Fruit fly (Drosophila melanogaster): ENCODE data around the gene CG7950.

CG7950 gene

dm6 chr3R:30056592-30057135 lies at the start of gene CG7950, which contains the start of gene Rpp14a (continued):
- TF ChIP-seq sr (GFP tag; IDR thresholded peaks at IDR 0.05) (no peak), br (optimal IDR thresholded peaks at IDR 0.05) (no peak), stwl (tag; optimal IDR thresholded peaks at IDR 0.05) (peak; percentile 26), trh (GFP tag; optimal IDR thresholded peaks at IDR 0.05) (peak; percentile 64), lbe (GFP tag; optimal IDR thresholded peaks at IDR 0.05) (peak; percentile 87), Max (GFP tag; optimal IDR thresholded peaks at IDR 0.05) (peak; percentile 75), CG5180 (GFP tag; optimal IDR thresholded peaks at IDR 0.05) (no peak), Nf-YA (GFP tag; IDR thresholded peaks at IDR 0.05) (no peak), zfh2 (GFP tag; optimal IDR thresholded peaks at IDR 0.05) (peak; percentile 89), wek (GFP tag; optimal IDR thresholded peaks at IDR 0.05) (no peak), D (optimal IDR thresholded peaks at IDR 0.05) (no peak), D (GFP tag; optimal IDR thresholded peaks at IDR 0.05) (no peak), CG31365 (tag; optimal IDR thresholded peaks at IDR 0.05) (no peak), Lhr (GFP tag; optimal IDR thresholded peaks at IDR 0.05) (peak; percentile 48), usp (GFP tag; optimal IDR thresholded peaks at IDR 0.05) (no peak), Oaz (GFP tag; IDR thresholded peaks at IDR 0.05) (0 out of 2 replicates have a peak, but pooled peaks have one; percentile 33), CG7271 (tag; optimal IDR thresholded peaks at IDR 0.05) (no peak), CG3163 (GFP tag; optimal IDR thresholded peaks at IDR 0.05) (peak; percentile 59), nerfin-2 (GFP tag; IDR thresholded peaks at IDR 0.05; ENCODE audit: partially characterized antibody) (no peak), Med (GFP tag) (peak; percentile 97), pan (optimal IDR thresholded peaks at IDR 0.05) (no peak), pan (GFP tag; optimal IDR thresholded peaks at IDR 0.05 in 1 of 2, IDR thresholded peaks at IDR 0.05 in 1 of 2) (peak in 1 of 2 experiments; percentile 79), Gug (GFP tag; IDR thresholded peaks at IDR 0.05) (peak; percentile 49; the same call in 1 of the 4 replicates), CG9215 (GFP tag; IDR thresholded peaks at IDR 0.05) (peak; percentile 55), CG12104 (GFP tag; optimal IDR thresholded peaks at IDR 0.05) (no peak), CG15601 (tag; optimal IDR thresholded peaks at IDR 0.05) (peak; percentile 69), danr (GFP tag; IDR thresholded peaks at IDR 0.05) (peak; percentile 54), CG6689 (GFP tag; IDR thresholded peaks at IDR 0.05) (peak; percentile 70), tap (tag; optimal IDR thresholded peaks at IDR 0.05) (peak; percentile 70), HmgZ (tag; optimal IDR thresholded peaks at IDR 0.05) (peak; percentile 89), CG8478 (optimal IDR thresholded peaks at IDR 0.05) (no peak), otp (GFP tag; IDR thresholded peaks at IDR 0.05) (peak; percentile 77), Awh (GFP tag; IDR thresholded peaks at IDR 0.05) (peak; percentile 37; the same call in 1 of the 2 replicates), CG16863 (GFP tag; optimal IDR thresholded peaks at IDR 0.05) (peak; percentile 76), hbn (GFP tag; IDR thresholded peaks at IDR 0.05; ENCODE audit: partially characterized antibody) (no peak), CG17385 (GFP tag; optimal IDR thresholded peaks at IDR 0.05) (peak; percentile 70), CG1832 (GFP tag; optimal IDR thresholded peaks at IDR 0.05) (no peak), CG4707 (GFP tag; optimal IDR thresholded peaks at IDR 0.05) (peak; percentile 5), bcd (GFP tag; optimal IDR thresholded peaks at IDR 0.05) (peak; percentile 49), chif (GFP tag; optimal IDR thresholded peaks at IDR 0.05) (peak; percentile 68 to 86), twi (tag; optimal IDR thresholded peaks at IDR 0.05) (peak; percentile 44), CG1529 (GFP tag; optimal IDR thresholded peaks at IDR 0.05) (peak; percentile 12), z (GFP tag; IDR thresholded peaks at IDR 0.05) (peak; percentile 21; the same call in 1 of the 3 replicates), CG9932 (GFP tag; IDR thresholded peaks at IDR 0.05) (peak; percentile 93), H2.0 (GFP tag; IDR thresholded peaks at IDR 0.05) (peak; percentile 86), inv (GFP tag; IDR thresholded peaks at IDR 0.05; ENCODE audit: partially characterized antibody) (no peak), disco-r (GFP tag; optimal IDR thresholded peaks at IDR 0.05) (peak; percentile 15), Tbp (GFP tag; optimal IDR thresholded peaks at IDR 0.05) (no peak), Dbx (GFP tag; IDR thresholded peaks at IDR 0.05) (peak; percentile 87), YL-1 (GFP tag; optimal IDR thresholded peaks at IDR 0.05) (peak; percentile 83), CG6175 (GFP tag; IDR thresholded peaks at IDR 0.05) (no peak), CG2199 (GFP tag; IDR thresholded peaks at IDR 0.05) (no peak)
